Fruit fly (Drosophila melanogaster): ENCODE data around the gene CG43335.

Gene CG43335

dm6 chr3R:15651770-15652410 is 16.6 kb downstream of the CG43335 start (continued):
- TF ChIP-seq CG1621 (tag; optimal IDR thresholded peaks at IDR 0.05) (peak; percentile 97), Lpt (GFP tag; optimal IDR thresholded peaks at IDR 0.05) (peak; percentile 99), Blimp-1 (GFP tag; optimal IDR thresholded peaks at IDR 0.05) (peak; percentile 80), Sox102F (GFP tag; optimal IDR thresholded peaks at IDR 0.05) (peak; percentile 96), CG10669 (GFP tag; optimal IDR thresholded peaks at IDR 0.05) (peak; percentile 99), CG10631 (GFP tag; optimal IDR thresholded peaks at IDR 0.05) (peak; percentile 97), Eip93F (GFP tag; optimal IDR thresholded peaks at IDR 0.05) (peak; percentile 89), fd59A (GFP tag; optimal IDR thresholded peaks at IDR 0.05) (peak; percentile 95), Ets96B (tag; optimal IDR thresholded peaks at IDR 0.05) (peak; percentile 99), Hr39 (GFP tag; optimal IDR thresholded peaks at IDR 0.05) (peak; percentile 96), Eip75B (GFP tag; optimal IDR thresholded peaks at IDR 0.05) (peak; percentile 98), CG11902 (GFP tag; optimal IDR thresholded peaks at IDR 0.05) (peak; percentile 96), topi (GFP tag; optimal IDR thresholded peaks at IDR 0.05) (peak; percentile 98), Gug (GFP tag; IDR thresholded peaks at IDR 0.05) (peak; percentile 93), CG8632 (GFP tag; optimal IDR thresholded peaks at IDR 0.05) (peak; percentile 94), pdm3 (GFP tag; optimal IDR thresholded peaks at IDR 0.05) (peak; percentile 96), cyc (GFP tag; optimal IDR thresholded peaks at IDR 0.05) (peak; percentile 98), CG7368 (GFP tag; optimal IDR thresholded peaks at IDR 0.05) (peak; percentile 99), net (GFP tag; optimal IDR thresholded peaks at IDR 0.05) (peak; percentile 96), CG34406 (GFP tag; optimal IDR thresholded peaks at IDR 0.05) (peak; percentile 93), Eip78C (GFP tag) (peak; percentile 100), acj6 (GFP tag; optimal IDR thresholded peaks at IDR 0.05) (peak; percentile 97), CG11762 (GFP tag; optimal IDR thresholded peaks at IDR 0.05; ENCODE audit: insufficient read depth) (peak; percentile 98), Ets21C (GFP tag; optimal IDR thresholded peaks at IDR 0.05) (peak; percentile 95), CG4318 (GFP tag; optimal IDR thresholded peaks at IDR 0.05) (peak; percentile 96), Smox (GFP tag; optimal IDR thresholded peaks at IDR 0.05) (peak; percentile 93), ss (GFP tag; optimal IDR thresholded peaks at IDR 0.05) (peak; percentile 93 to 96), CG8319 (GFP tag; optimal IDR thresholded peaks at IDR 0.05) (peak; percentile 98), svp (GFP tag) (peak; percentile 100), CG15336 (GFP tag; IDR thresholded peaks at IDR 0.05) (peak; percentile 96), CG3032 (tag; optimal IDR thresholded peaks at IDR 0.05) (peak; percentile 95)

DNA sequence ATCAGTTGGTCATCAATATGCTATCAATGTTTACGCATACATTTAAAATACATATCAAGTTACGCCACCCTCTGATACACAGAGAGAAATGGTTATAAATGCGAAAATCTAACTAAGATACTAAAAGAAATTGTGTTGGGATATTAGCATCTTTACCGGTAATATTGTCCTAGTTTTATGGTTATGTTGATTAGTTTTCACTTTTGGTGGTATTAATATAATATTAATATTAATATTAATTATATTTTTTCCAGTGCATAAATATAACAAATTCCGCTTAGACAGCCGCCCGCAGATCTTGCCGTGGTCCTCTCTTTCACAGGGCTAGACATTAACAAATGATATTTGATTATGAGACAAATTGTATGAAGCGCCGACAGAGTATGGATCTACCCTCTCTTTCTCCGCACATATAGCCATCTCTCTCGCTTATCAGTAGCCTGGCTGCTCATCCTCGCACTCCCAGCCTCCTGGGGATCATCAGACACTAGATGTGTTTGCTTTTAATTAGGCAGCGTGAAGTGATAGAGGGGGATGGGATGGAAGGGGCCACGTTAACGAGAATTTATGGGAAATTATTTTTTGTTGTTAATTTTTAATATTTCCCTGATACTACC is 17.5 kb downstream of the CG43335 start:
- TF ChIP-seq Smox (GFP tag; optimal IDR thresholded peaks at IDR 0.05): no peak
- TF ChIP-seq CG3032 (tag; optimal IDR thresholded peaks at IDR 0.05): peak; percentile 49
- no peak for TF ChIP-seq Lpt (GFP tag; optimal IDR thresholded peaks at IDR 0.05)
- TF ChIP-seq CG3919 (GFP tag; optimal IDR thresholded peaks at IDR 0.05): peak; percentile 43
- no peak for TF ChIP-seq Blimp-1 (GFP tag; optimal IDR thresholded peaks at IDR 0.05)
- TF ChIP-seq dsx (GFP tag; optimal IDR thresholded peaks at IDR 0.05; ENCODE audit: poor library complexity, severe bottlenecking): peak; percentile 25
- no peak for TF ChIP-seq dac (GFP tag; optimal IDR thresholded peaks at IDR 0.05)
- TF ChIP-seq CG32006 (GFP tag; optimal IDR thresholded peaks at IDR 0.05): peak; percentile 18
- TF ChIP-seq fkh (GFP tag; optimal IDR thresholded peaks at IDR 0.05): no peak
- TF ChIP-seq spab (GFP tag; optimal IDR thresholded peaks at IDR 0.05): peak; percentile 44
- peak; percentile 53 for TF ChIP-seq CG10631 (GFP tag; optimal IDR thresholded peaks at IDR 0.05)
- TF ChIP-seq pdm3 (GFP tag; optimal IDR thresholded peaks at IDR 0.05): no peak
- TF ChIP-seq CG10669 (GFP tag; optimal IDR thresholded peaks at IDR 0.05): peak; percentile 49
- TF ChIP-seq CG4318 (GFP tag; optimal IDR thresholded peaks at IDR 0.05): peak; percentile 6
- TF ChIP-seq Eip93F (GFP tag; optimal IDR thresholded peaks at IDR 0.05): no peak
- no peak for TF ChIP-seq fd85E (GFP tag; optimal IDR thresholded peaks at IDR 0.05)
- no peak for TF ChIP-seq Sox15 (GFP tag; optimal IDR thresholded peaks at IDR 0.05)
- no peak for TF ChIP-seq ss (GFP tag; optimal IDR thresholded peaks at IDR 0.05)
- no peak for TF ChIP-seq net (GFP tag; optimal IDR thresholded peaks at IDR 0.05)
- TF ChIP-seq cyc (GFP tag; optimal IDR thresholded peaks at IDR 0.05): peak; percentile 9
- no peak for TF ChIP-seq CG6276 (GFP tag; optimal IDR thresholded peaks at IDR 0.05)
- no peak for TF ChIP-seq CG6808 (GFP tag; optimal IDR thresholded peaks at IDR 0.05)
- peak in 1 of 2 experiments; percentile 26 for TF ChIP-seq salr (GFP tag; optimal IDR thresholded peaks at IDR 0.05)
- TF ChIP-seq topi (GFP tag; optimal IDR thresholded peaks at IDR 0.05): peak; percentile 12
- TF ChIP-seq CG11902 (GFP tag; optimal IDR thresholded peaks at IDR 0.05): no peak
- TF ChIP-seq Sox14 (GFP tag; optimal IDR thresholded peaks at IDR 0.05): no peak
- peak; percentile 30 for TF ChIP-seq Met (GFP tag; optimal IDR thresholded peaks at IDR 0.05)
- TF ChIP-seq CG8632 (GFP tag; optimal IDR thresholded peaks at IDR 0.05): peak; percentile 41
- peak; percentile 48 for TF ChIP-seq achi (GFP tag; optimal IDR thresholded peaks at IDR 0.05)
- no peak for TF ChIP-seq Hr4 (GFP tag; optimal IDR thresholded peaks at IDR 0.05)
- TF ChIP-seq svp (GFP tag): peak; percentile 59
- no peak for TF ChIP-seq fd59A (GFP tag; optimal IDR thresholded peaks at IDR 0.05)
- peak; percentile 66 for TF ChIP-seq Eip78C (GFP tag)

Measured in whole organism, prepupa.